5 fruit fly cellular contexts compared by ENCODE assay signal in the genomic region with DNA sequence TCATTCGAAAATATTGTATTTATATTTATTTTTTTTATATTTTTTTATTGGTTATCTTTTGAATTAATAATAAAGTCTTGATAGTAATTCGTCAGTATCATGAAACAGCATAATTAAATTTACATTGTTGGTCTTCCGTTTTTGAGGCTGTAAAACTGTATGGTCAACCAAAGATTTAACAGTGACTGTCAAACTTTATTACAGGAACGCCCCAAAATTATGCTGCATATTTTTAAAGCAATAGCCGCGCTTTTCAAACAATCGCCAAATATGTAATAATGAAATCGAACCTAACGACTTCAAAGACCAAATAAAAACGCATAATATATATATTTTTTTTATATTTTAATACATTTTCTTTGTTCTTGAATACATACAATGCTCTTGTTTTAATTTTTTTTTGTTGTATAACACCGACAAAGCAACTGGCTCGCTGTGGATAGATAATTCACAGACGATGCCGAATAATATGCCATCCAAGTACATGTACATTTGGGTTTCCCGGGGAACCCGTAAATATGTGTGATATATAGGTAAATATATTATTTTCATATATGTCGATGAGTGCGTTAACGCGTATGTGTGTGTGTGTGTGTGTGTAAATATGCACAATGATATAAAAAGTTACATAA.
TF ChIP-seq lines count a peak whose summit lies in the region.

No protein-coding gene starts in this region.

- peak; percentile 43 for TF ChIP-seq CTCF in whole organism, embryonic (GFP tag; optimal IDR thresholded peaks at IDR 0.05; lab: Kevin White, UChicago)

TF ChIP-seq in whole organism, adult, 20 proteins besides CTCF, POLR2A, EP300 and RAD21:
- TF ChIP-seq Clk (GFP tag; optimal IDR thresholded peaks at IDR 0.05; lab: Kevin White, UChicago) (no peak), CG7101 (tag; optimal IDR thresholded peaks at IDR 0.05; lab: Kevin White, UChicago) (no peak), Crg-1 (GFP tag; optimal IDR thresholded peaks at IDR 0.05; lab: Kevin White, UChicago) (no peak), CG7045 (GFP tag; optimal IDR thresholded peaks at IDR 0.05; lab: Kevin White, UChicago) (no peak), bab1 (GFP tag; optimal IDR thresholded peaks at IDR 0.05; lab: Kevin White, UChicago) (peak; percentile 6)

TF ChIP-seq in whole organism, embryonic, 481 proteins besides CTCF, POLR2A, EP300 and RAD21:
- TF ChIP-seq knrl (GFP tag; IDR thresholded peaks at IDR 0.05; lab: Robert Waterston, UW; ENCODE audit: partially characterized antibody) (0 out of 3 replicates have a peak, but pooled peaks have one; percentile 26), cad (GFP tag; optimal IDR thresholded peaks at IDR 0.05; lab: Kevin White, UChicago) (peak; percentile 60), Pdp1 (GFP tag; optimal IDR thresholded peaks at IDR 0.05; lab: Kevin White, UChicago) (peak in 1 of 2 experiments; percentile 27), bbx (GFP tag; IDR thresholded peaks at IDR 0.05; lab: Robert Waterston, UW; ENCODE audit: partially characterized antibody) (0 out of 2 replicates have a peak, but pooled peaks have one; percentile 22), stwl (tag; optimal IDR thresholded peaks at IDR 0.05; lab: Kevin White, UChicago) (peak; percentile 58), zf30C (GFP tag; optimal IDR thresholded peaks at IDR 0.05; lab: Kevin White, UChicago) (no peak), pita (GFP tag; optimal IDR thresholded peaks at IDR 0.05; lab: Kevin White, UChicago) (peak; percentile 17), E2f2 (GFP tag; IDR thresholded peaks at IDR 0.05; lab: Robert Waterston, UW) (peak; percentile 87), Eip74EF (GFP tag; optimal IDR thresholded peaks at IDR 0.05; lab: Kevin White, UChicago) (no peak), Dp (GFP tag; optimal IDR thresholded peaks at IDR 0.05; lab: Kevin White, UChicago) (peak; percentile 73), CG2199 (GFP tag; IDR thresholded peaks at IDR 0.05; lab: Robert Waterston, UW) (peak; percentile 20; the same call in 1 of the 3 replicates), CG6854 (GFP tag; optimal IDR thresholded peaks at IDR 0.05; lab: Kevin White, UChicago) (peak; percentile 4), CG6654 (GFP tag; optimal IDR thresholded peaks at IDR 0.05; lab: Kevin White, UChicago) (peak; percentile 99), mam (GFP tag; optimal IDR thresholded peaks at IDR 0.05; lab: Kevin White, UChicago) (no peak)

TF ChIP-seq in whole organism, prepupa, 60 proteins besides CTCF, POLR2A, EP300 and RAD21:
- no peak for TF ChIP-seq CG11762 (GFP tag; optimal IDR thresholded peaks at IDR 0.05; lab: Kevin White, UChicago; ENCODE audit: insufficient read depth)
- peak; percentile 93 for TF ChIP-seq dsx (GFP tag; optimal IDR thresholded peaks at IDR 0.05; lab: Kevin White, UChicago; ENCODE audit: poor library complexity, severe bottlenecking)
- TF ChIP-seq svp (GFP tag; lab: Kevin White, UChicago): peak; percentile 60

TF ChIP-seq in whole organism, pupa, 21 proteins besides CTCF, POLR2A, EP300 and RAD21:
- no peak for TF ChIP-seq EcR (GFP tag; optimal IDR thresholded peaks at IDR 0.05; lab: Kevin White, UChicago)
- TF ChIP-seq D1 (tag; optimal IDR thresholded peaks at IDR 0.05; lab: Kevin White, UChicago): peak; percentile 88
- no peak for TF ChIP-seq gl (tag; optimal IDR thresholded peaks at IDR 0.05; lab: Kevin White, UChicago)
- no peak for TF ChIP-seq Snoo (tag; optimal IDR thresholded peaks at IDR 0.05; lab: Kevin White, UChicago)

TF ChIP-seq in whole organism, wandering third instar larva, 38 proteins besides CTCF, POLR2A, EP300 and RAD21:
- TF ChIP-seq foxo (GFP tag; optimal IDR thresholded peaks at IDR 0.05; lab: Kevin White, UChicago) (no peak), fru (GFP tag; optimal IDR thresholded peaks at IDR 0.05; lab: Kevin White, UChicago) (no peak), jim (GFP tag; optimal IDR thresholded peaks at IDR 0.05; lab: Kevin White, UChicago) (no peak), dl (GFP tag; optimal IDR thresholded peaks at IDR 0.05; lab: Kevin White, UChicago; ENCODE audit: insufficient read depth in 1 of 2, partially characterized antibody in 2 of 2) (no peak), sage (GFP tag; optimal IDR thresholded peaks at IDR 0.05; lab: Kevin White, UChicago) (no peak), psq (GFP tag; optimal IDR thresholded peaks at IDR 0.05; lab: Kevin White, UChicago) (no peak), Mio (GFP tag; optimal IDR thresholded peaks at IDR 0.05; lab: Kevin White, UChicago) (no peak), CrebA (GFP tag; optimal IDR thresholded peaks at IDR 0.05; lab: Kevin White, UChicago; ENCODE audit: borderline replicate concordance) (no peak), CG32264 (GFP tag; optimal IDR thresholded peaks at IDR 0.05; lab: Kevin White, UChicago) (no peak), HLH106 (tag; optimal IDR thresholded peaks at IDR 0.05; lab: Kevin White, UChicago) (no peak), brk (GFP tag; optimal IDR thresholded peaks at IDR 0.05; lab: Kevin White, UChicago) (no peak), Sp1 (GFP tag; optimal IDR thresholded peaks at IDR 0.05; lab: Kevin White, UChicago) (no peak), usp (GFP tag; optimal IDR thresholded peaks at IDR 0.05; lab: Kevin White, UChicago) (no peak), Rel (GFP tag; optimal IDR thresholded peaks at IDR 0.05; lab: Kevin White, UChicago) (no peak), Rel (tag; optimal IDR thresholded peaks at IDR 0.05; lab: Kevin White, UChicago) (peak; percentile 76), Vsx2 (GFP tag; optimal IDR thresholded peaks at IDR 0.05; lab: Kevin White, UChicago; ENCODE audit: partially characterized antibody) (peak; percentile 2), Hnf4 (GFP tag; optimal IDR thresholded peaks at IDR 0.05; lab: Kevin White, UChicago) (no peak), dmrt93B (GFP tag; optimal IDR thresholded peaks at IDR 0.05; lab: Kevin White, UChicago) (no peak), Myc (optimal IDR thresholded peaks at IDR 0.05; lab: Kevin White, UChicago) (peak; percentile 91), Dfd (GFP tag; optimal IDR thresholded peaks at IDR 0.05; lab: Kevin White, UChicago) (no peak), pan (optimal IDR thresholded peaks at IDR 0.05; lab: Kevin White, UChicago) (no peak)
